Worm (Caenorhabditis elegans) whole organism, L4 larva: Measurements from ENCODE around the gene elo-5.

Experiments
- F10B5.3 ChIP-seq: sonication (generic microtip); optimal IDR thresholded peaks from 2 replicates; lab custom pipeline; 2016; ENCODE audit warnings: mild to moderate bottlenecking, missing genetic modification characterization, missing compliant biosample characterization
- R02D3.7 ChIP-seq: fragments of 150-350 bp; sonication (generic microtip); optimal IDR thresholded peaks from 3 replicates; lab custom pipeline; 2014; ENCODE audit warnings: missing biosample characterization, missing genetic modification characterization
- Y48G9A.11 ChIP-seq: fragments of 200-800 bp; sonication (Bioruptor generic); IDR thresholded peaks from 2 replicates; pipeline ENCODE4 v1.3.6; 2022; ENCODE audit warnings: missing genetic modification reagents, missing genetic modification characterization, missing compliant biosample characterization
- Y5F2A.4 ChIP-seq: fragments of 200-800 bp; sonication (Bioruptor generic); optimal IDR thresholded peaks from 2 replicates; lab custom pipeline; 2018; ENCODE audit warnings: mild to moderate bottlenecking, missing genetic modification characterization, missing compliant biosample characterization
- ZK337.2 ChIP-seq: fragments of 200-800 bp; sonication (Bioruptor generic); IDR thresholded peaks from 2 replicates; pipeline ENCODE4 v1.3.6; 2022; ENCODE audit warnings: missing genetic modification reagents, missing genetic modification characterization, missing compliant biosample characterization
- aha-1 ChIP-seq: fragments of 150-350 bp; peaks from one replicate; lab custom pipeline; 2014; ENCODE audit warnings: missing biosample characterization, missing genetic modification characterization
- aly-2 ChIP-seq: sonication (generic microtip); optimal IDR thresholded peaks from 2 replicates; lab custom pipeline; 2018; ENCODE audit warnings: missing biosample characterization, missing genetic modification characterization
- ceh-20 ChIP-seq: fragments of 200-800 bp; sonication (Bioruptor generic); IDR thresholded peaks from 2 replicates; pipeline ENCODE4 v1.3.6; 2022; ENCODE audit warnings: missing genetic modification reagents, missing genetic modification characterization, missing compliant biosample characterization
- ceh-62 ChIP-seq: sonication (generic microtip); optimal IDR thresholded peaks from 2 replicates; lab custom pipeline; 2017; ENCODE audit warnings: missing biosample characterization, missing genetic modification characterization
- dmd-6 ChIP-seq: fragments of 200-800 bp; sonication (Bioruptor generic); IDR thresholded peaks from 2 replicates; pipeline ENCODE4 v1.3.6; 2022; ENCODE audit warnings: missing genetic modification reagents, missing genetic modification characterization, missing compliant biosample characterization
- dmd-8 ChIP-seq: fragments of 200-800 bp; sonication (Bioruptor generic); IDR thresholded peaks from 2 replicates; pipeline ENCODE4 v1.3.6; 2022; ENCODE audit warnings: missing genetic modification characterization, missing compliant biosample characterization
- dpl-1 ChIP-seq: fragments of 150-350 bp; optimal IDR thresholded peaks from 2 replicates; lab custom pipeline; 2014; ENCODE audit warnings: missing biosample characterization, missing genetic modification reagents, missing genetic modification characterization
- dve-1 ChIP-seq: sonication (generic microtip); optimal IDR thresholded peaks from 2 replicates; lab custom pipeline; 2017; ENCODE audit warnings: antibody characterized with exemption, mild to moderate bottlenecking, missing genetic modification characterization, missing compliant biosample characterization; ENCODE audit not compliant: insufficient read depth
- fkh-10 ChIP-seq: fragments of 150-350 bp; optimal IDR thresholded peaks from 2 replicates; lab custom pipeline; 2014; ENCODE audit warnings: missing biosample characterization, missing genetic modification reagents, missing genetic modification characterization
- hlh-30 ChIP-seq: sonication (generic microtip); optimal IDR thresholded peaks from 2 replicates; lab custom pipeline; 2017; ENCODE audit warnings: antibody characterized with exemption, mild to moderate bottlenecking, missing genetic modification characterization, missing compliant biosample characterization; ENCODE audit not compliant: insufficient read depth
- lim-7 ChIP-seq: fragments of 200-800 bp; sonication (Bioruptor generic); IDR thresholded peaks from 2 replicates; pipeline ENCODE4 v1.3.6; 2022; ENCODE audit warnings: missing genetic modification characterization, missing compliant biosample characterization
- lin-1 ChIP-seq: fragments of 200-800 bp; sonication (Bioruptor generic); IDR thresholded peaks from 2 replicates; pipeline ENCODE4 v1.3.6; 2022; ENCODE audit warnings: missing genetic modification reagents, missing genetic modification characterization, missing compliant biosample characterization
- lin-13 ChIP-seq: fragments of 150-350 bp; optimal IDR thresholded peaks from 2 replicates; lab custom pipeline; 2014; ENCODE audit warnings: missing biosample characterization, missing genetic modification reagents, missing genetic modification characterization
- lin-15B ChIP-seq: fragments of 150-350 bp; sonication (generic microtip); optimal IDR thresholded peaks from 3 replicates; lab custom pipeline; 2014; ENCODE audit warnings: missing biosample characterization, missing genetic modification characterization
- lin-29 ChIP-seq: fragments of 200-800 bp; sonication (Bioruptor generic); IDR thresholded peaks from 2 replicates; pipeline ENCODE4 v1.3.6; 2022; ENCODE audit warnings: missing genetic modification reagents, missing genetic modification characterization, missing compliant biosample characterization
- lin-38 ChIP-seq: fragments of 200-800 bp; sonication (Bioruptor generic); IDR thresholded peaks from 2 replicates; pipeline ENCODE4 v1.3.6; 2022; ENCODE audit warnings: missing genetic modification reagents, missing genetic modification characterization, missing compliant biosample characterization
- madf-5 ChIP-seq, 2 experiments: fragments of 200-800 bp; sonication (Bioruptor generic); IDR thresholded peaks; 2 replicates each; pipeline ENCODE4 v1.3.6; 2022; ENCODE audit warnings: missing compliant biosample characterization in 2 of 2, missing genetic modification characterization in 2 of 2
- mdl-1 ChIP-seq, 2 experiments: fragments of 150-350 bp in 1 of 2; sonication (generic microtip) in 1 of 2; optimal IDR thresholded peaks; 2 replicates each; lab custom pipeline; 2014 to 2017; ENCODE audit warnings: missing biosample characterization in 2 of 2, missing genetic modification characterization in 2 of 2
- nhr-102 ChIP-seq: sonication (generic microtip); optimal IDR thresholded peaks from 2 replicates; lab custom pipeline; 2016; ENCODE audit warnings: mild to moderate bottlenecking, missing genetic modification characterization, moderate library complexity, missing compliant biosample characterization
- nhr-11 ChIP-seq: fragments of 150-350 bp; optimal IDR thresholded peaks from 2 replicates; lab custom pipeline; 2014; ENCODE audit warnings: missing biosample characterization, missing genetic modification characterization
- nhr-111 ChIP-seq: fragments of 200-800 bp; sonication (Bioruptor generic); optimal IDR thresholded peaks from 2 replicates; lab custom pipeline; 2018; ENCODE audit warnings: mild to moderate bottlenecking, missing genetic modification characterization, missing compliant biosample characterization
- nhr-25 ChIP-seq: sonication (generic microtip); optimal IDR thresholded peaks from 2 replicates; lab custom pipeline; 2017; ENCODE audit warnings: missing genetic modification characterization, mild to moderate bottlenecking, missing compliant biosample characterization, antibody characterized with exemption, moderate library complexity, borderline replicate concordance; ENCODE audit not compliant: insufficient read depth
- nhr-28 ChIP-seq: fragments of 150-350 bp; optimal IDR thresholded peaks from 2 replicates; lab custom pipeline; 2014; ENCODE audit warnings: missing biosample characterization, missing genetic modification characterization
- nhr-42 ChIP-seq: fragments of 200-800 bp; sonication (Bioruptor generic); IDR thresholded peaks from 2 replicates; pipeline ENCODE4 v1.3.6; 2022; ENCODE audit warnings: missing genetic modification characterization, missing compliant biosample characterization
- nhr-6 ChIP-seq: fragments of 150-350 bp; optimal IDR thresholded peaks from 2 replicates; lab custom pipeline; 2014; ENCODE audit warnings: missing biosample characterization, missing genetic modification characterization
- nhr-77 ChIP-seq: fragments of 150-350 bp; optimal IDR thresholded peaks from 2 replicates; lab custom pipeline; 2014; ENCODE audit warnings: missing biosample characterization, missing genetic modification characterization
- saeg-2 ChIP-seq: fragments of 200-800 bp; sonication (Bioruptor generic); IDR thresholded peaks from 2 replicates; pipeline ENCODE4 v1.3.6; 2022; ENCODE audit warnings: missing genetic modification reagents, missing genetic modification characterization, missing compliant biosample characterization
- set-16 ChIP-seq: fragments of 200-800 bp; sonication (Bioruptor generic); IDR thresholded peaks from 2 replicates; pipeline ENCODE4 v1.3.6; 2022; ENCODE audit warnings: missing genetic modification reagents, missing genetic modification characterization, missing compliant biosample characterization
- spr-1 ChIP-seq: sonication (generic microtip); optimal IDR thresholded peaks from 2 replicates; lab custom pipeline; 2016; ENCODE audit warnings: mild to moderate bottlenecking, missing genetic modification characterization, missing compliant biosample characterization
- spr-3 ChIP-seq: fragments of 200-800 bp; sonication (Bioruptor generic); optimal IDR thresholded peaks from 2 replicates; lab custom pipeline; 2018; ENCODE audit warnings: mild to moderate bottlenecking, missing genetic modification characterization, missing compliant biosample characterization
- tra-1 ChIP-seq: fragments of 200-800 bp; sonication (Bioruptor generic); IDR thresholded peaks from 2 replicates; pipeline ENCODE4 v1.3.6; 2022; ENCODE audit warnings: missing genetic modification reagents, missing genetic modification characterization, missing compliant biosample characterization
- unc-39 ChIP-seq: sonication (generic microtip); optimal IDR thresholded peaks from 2 replicates; lab custom pipeline; 2017; ENCODE audit warnings: missing biosample characterization, missing genetic modification characterization
- zfp-3 ChIP-seq: fragments of 200-800 bp; sonication (Bioruptor generic); conservative IDR thresholded peaks from 2 replicates; pipeline ENCODE4 v1.3.6; 2022; ENCODE audit warnings: missing genetic modification reagents, missing genetic modification characterization, missing compliant biosample characterization
- ztf-7 ChIP-seq: fragments of 150-350 bp; optimal IDR thresholded peaks from 2 replicates; lab custom pipeline; 2014; ENCODE audit warnings: missing biosample characterization, missing genetic modification characterization

Gene elo-5

ce11 chrIV:5388477-5389065, 11.7 kb upstream of the elo-5 start, which contains the start of gene elo-6 (continued):
- TF ChIP-seq mdl-1 (tag; optimal IDR thresholded peaks at IDR 0.05; lab: Kevin White, UChicago) (no peak), aha-1 (tag; lab: Kevin White, UChicago) (no peak), nhr-102 (tag; lab: Kevin White, UChicago) (peak; percentile 46), ZK337.2 (GFP tag; lab: Robert Waterston, UW) (no peak), lin-1 (GFP tag; lab: Robert Waterston, UW) (peak; percentile 58; the same call in 1 of the 2 replicates), lin-15B (no peak), nhr-111 (GFP tag; lab: Kevin White, UChicago) (no peak), nhr-77 (tag; lab: Kevin White, UChicago) (peak; percentile 68), ceh-20 (GFP tag; lab: Robert Waterston, UW) (no peak), lin-13 (GFP tag; lab: Kevin White, UChicago) (no peak), dmd-6 (GFP tag; lab: Robert Waterston, UW) (peak; percentile 67), lim-7 (GFP tag; lab: Robert Waterston, UW) (no peak), aly-2 (tag; lab: Kevin White, UChicago) (no peak)

ce11 chrIV:5385020-5385419, 8.1 kb upstream of the elo-5 start, which contains the start of gene F41H10.12:
F41H10.12 (plus strand) TSS chrIV:5385320.
- TF ChIP-seq spr-1 (tag; lab: Kevin White, UChicago): no peak
- TF ChIP-seq dmd-6 (GFP tag; lab: Robert Waterston, UW): no peak
- no peak for TF ChIP-seq nhr-42 (GFP tag; lab: Robert Waterston, UW)
- no peak for TF ChIP-seq fkh-10 (GFP tag; lab: Kevin White, UChicago)
- TF ChIP-seq nhr-25: no peak
- TF ChIP-seq ztf-7 (tag; lab: Kevin White, UChicago): no peak
- TF ChIP-seq F10B5.3 (tag; lab: Kevin White, UChicago): no peak
- TF ChIP-seq spr-3 (GFP tag; lab: Kevin White, UChicago): no peak
- TF ChIP-seq R02D3.7 (tag; lab: Kevin White, UChicago): no peak
- TF ChIP-seq lin-13 (GFP tag; lab: Kevin White, UChicago): no peak
- no peak for TF ChIP-seq set-16
- TF ChIP-seq nhr-6 (tag; lab: Kevin White, UChicago): no peak
- no peak for TF ChIP-seq tra-1 (GFP tag; lab: Robert Waterston, UW)
- TF ChIP-seq nhr-111 (GFP tag; lab: Kevin White, UChicago): no peak
- TF ChIP-seq dmd-8: no peak
- TF ChIP-seq ceh-62 (tag; lab: Kevin White, UChicago): no peak
- no peak for TF ChIP-seq nhr-11
- TF ChIP-seq madf-5 (GFP tag; IDR thresholded peaks at IDR 0.05; lab: Robert Waterston, UW): no peak
- no peak for TF ChIP-seq lin-38 (GFP tag; lab: Robert Waterston, UW)

ce11 chrIV:5382609-5383008, 5.7 kb upstream of the elo-5 start, which contains the start of gene F41H10.1:
F41H10.1 (plus strand) TSS chrIV:5382909.
- TF ChIP-seq zfp-3 (no peak), dve-1 (tag; lab: Kevin White, UChicago) (no peak), lin-13 (GFP tag; lab: Kevin White, UChicago) (no peak), unc-39 (tag; lab: Kevin White, UChicago) (no peak), ztf-7 (tag; lab: Kevin White, UChicago) (no peak), Y48G9A.11 (GFP tag; lab: Robert Waterston, UW) (no peak), F10B5.3 (tag; lab: Kevin White, UChicago) (no peak), dpl-1 (GFP tag; lab: Kevin White, UChicago) (no peak), saeg-2 (no peak), nhr-28 (tag; lab: Kevin White, UChicago) (no peak), nhr-77 (tag; lab: Kevin White, UChicago) (no peak), hlh-30 (tag; lab: Kevin White, UChicago) (no peak), dmd-6 (GFP tag; lab: Robert Waterston, UW) (no peak), lin-29 (GFP tag; lab: Robert Waterston, UW) (no peak), ZK337.2 (GFP tag; lab: Robert Waterston, UW) (no peak), Y5F2A.4 (GFP tag; lab: Kevin White, UChicago) (no peak)
